Fruit fly (Drosophila melanogaster): Measurements from ENCODE around the gene bowl.

The bowl gene

dm6 chr2L:3769718-3770461, 1.6 kb upstream of the bowl start (continued):
- TF ChIP-seq Eip93F (GFP tag; optimal IDR thresholded peaks at IDR 0.05) (no peak), CG31627 (GFP tag; optimal IDR thresholded peaks at IDR 0.05) (no peak), CG6163 (GFP tag; IDR thresholded peaks at IDR 0.05) (peak; percentile 21; the same call in 1 of the 3 replicates), CG6808 (GFP tag; optimal IDR thresholded peaks at IDR 0.05) (peak; percentile 69), CG6276 (GFP tag; optimal IDR thresholded peaks at IDR 0.05) (peak; percentile 62), OdsH (GFP tag; optimal IDR thresholded peaks at IDR 0.05) (peak; percentile 78), fd59A (GFP tag; optimal IDR thresholded peaks at IDR 0.05) (peak; percentile 28), net (GFP tag; optimal IDR thresholded peaks at IDR 0.05) (peak; percentile 74), Hr39 (GFP tag; optimal IDR thresholded peaks at IDR 0.05) (no peak), Eip78C (GFP tag) (peak; percentile 90), CG4318 (GFP tag; optimal IDR thresholded peaks at IDR 0.05) (no peak), topi (GFP tag; optimal IDR thresholded peaks at IDR 0.05) (peak; percentile 35), pdm3 (GFP tag; optimal IDR thresholded peaks at IDR 0.05) (peak; percentile 36), CG15336 (GFP tag; IDR thresholded peaks at IDR 0.05) (peak; percentile 80), Ets21C (GFP tag; optimal IDR thresholded peaks at IDR 0.05) (no peak), CG16779 (tag; optimal IDR thresholded peaks at IDR 0.05) (peak; percentile 36), salr (GFP tag; optimal IDR thresholded peaks at IDR 0.05) (peak in 1 of 2 experiments; percentile 66), dsx (GFP tag; optimal IDR thresholded peaks at IDR 0.05; ENCODE audit: poor library complexity, severe bottlenecking) (peak; percentile 79), Hr4 (GFP tag; optimal IDR thresholded peaks at IDR 0.05) (peak; percentile 46), Sox102F (GFP tag; optimal IDR thresholded peaks at IDR 0.05) (no peak), fkh (GFP tag; optimal IDR thresholded peaks at IDR 0.05) (no peak), CG9139 (GFP tag; optimal IDR thresholded peaks at IDR 0.05) (peak; percentile 64), CG1621 (tag; optimal IDR thresholded peaks at IDR 0.05) (peak; percentile 33), CG6792 (GFP tag; optimal IDR thresholded peaks at IDR 0.05) (peak; percentile 71), dac (GFP tag; optimal IDR thresholded peaks at IDR 0.05) (no peak), cyc (GFP tag; optimal IDR thresholded peaks at IDR 0.05) (no peak), spab (GFP tag; optimal IDR thresholded peaks at IDR 0.05) (peak; percentile 69), Blimp-1 (GFP tag; optimal IDR thresholded peaks at IDR 0.05) (peak; percentile 5), Gug (GFP tag; IDR thresholded peaks at IDR 0.05) (no peak), svp (GFP tag) (peak; percentile 73)

dm6 chr2L:3772068-3772428, 548 bp downstream of the bowl start:
- TF ChIP-seq pdm3 (GFP tag; optimal IDR thresholded peaks at IDR 0.05) (no peak), CG10669 (GFP tag; optimal IDR thresholded peaks at IDR 0.05) (no peak), Blimp-1 (GFP tag; optimal IDR thresholded peaks at IDR 0.05) (no peak), CG11762 (GFP tag; optimal IDR thresholded peaks at IDR 0.05; ENCODE audit: insufficient read depth) (no peak), CG6163 (GFP tag; IDR thresholded peaks at IDR 0.05) (peak; percentile 8; the same call in 2 of the 3 replicates), CG15336 (GFP tag; IDR thresholded peaks at IDR 0.05) (0 out of 2 replicates have a peak, but pooled peaks have one; percentile 9), Eip75B (GFP tag; optimal IDR thresholded peaks at IDR 0.05) (no peak), dsx (GFP tag; optimal IDR thresholded peaks at IDR 0.05; ENCODE audit: poor library complexity, severe bottlenecking) (no peak), CG9139 (GFP tag; optimal IDR thresholded peaks at IDR 0.05) (no peak), spab (GFP tag; optimal IDR thresholded peaks at IDR 0.05) (no peak), CG1621 (tag; optimal IDR thresholded peaks at IDR 0.05) (peak; percentile 50), Sox102F (GFP tag; optimal IDR thresholded peaks at IDR 0.05) (no peak), fd59A (GFP tag; optimal IDR thresholded peaks at IDR 0.05) (no peak), fkh (GFP tag; optimal IDR thresholded peaks at IDR 0.05) (no peak), CG8632 (GFP tag; optimal IDR thresholded peaks at IDR 0.05) (no peak), CG16779 (tag; optimal IDR thresholded peaks at IDR 0.05) (no peak), Met (GFP tag; optimal IDR thresholded peaks at IDR 0.05) (no peak), CG11294 (GFP tag; IDR thresholded peaks at IDR 0.05) (no peak), CG11902 (GFP tag; optimal IDR thresholded peaks at IDR 0.05) (no peak), CG3032 (tag; optimal IDR thresholded peaks at IDR 0.05) (no peak), eg (GFP tag; IDR thresholded peaks at IDR 0.05) (0 out of 3 replicates have a peak, but pooled peaks have one; percentile 38)
